Worm (Caenorhabditis elegans): Measurements from ENCODE around the gene F57F5.3.

The F57F5.3 gene

DNA sequence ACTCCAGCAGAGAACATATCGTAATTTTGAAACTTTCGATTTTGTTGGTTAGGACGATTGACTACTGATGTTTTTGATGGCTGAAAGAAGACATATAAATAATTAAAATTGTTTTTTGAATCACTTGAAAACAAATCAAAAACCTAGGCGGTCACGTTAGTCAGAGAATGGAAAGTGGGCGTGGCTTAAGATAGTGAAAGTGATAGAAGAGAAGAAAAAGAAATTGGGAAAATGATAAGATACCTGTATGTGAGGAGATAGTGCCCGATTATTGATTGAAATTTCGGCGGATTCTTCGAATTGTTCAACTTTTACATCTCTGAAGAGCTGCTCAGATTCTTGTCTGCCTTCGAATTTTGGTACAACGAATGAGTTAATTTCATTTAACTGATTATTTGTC lies 5.3 kb upstream of the F57F5.3 start:
- TF ChIP-seq Y56A3A.18 (GFP tag; IDR thresholded peaks at IDR 0.05) (no peak), madf-10 (tag; optimal IDR thresholded peaks at IDR 0.05) (no peak), F23B12.7 (tag; optimal IDR thresholded peaks at IDR 0.05; ENCODE audit: insufficient read depth) (no peak), repo-1 (tag; optimal IDR thresholded peaks at IDR 0.05) (no peak), rec-8 (tag; optimal IDR thresholded peaks at IDR 0.05) (no peak), nhr-80 (tag; optimal IDR thresholded peaks at IDR 0.05) (no peak), unc-62 (GFP tag; optimal IDR thresholded peaks at IDR 0.05) (no peak)

ce11 chrV:12004501-12004940 lies 1.9 kb downstream of the F57F5.3 start:
- 0 out of 2 replicates have a peak, but pooled peaks have one; percentile 8 for TF ChIP-seq Y79H2A.3 (GFP tag; conservative IDR thresholded peaks at IDR 0.05)
- TF ChIP-seq madf-10 (tag; optimal IDR thresholded peaks at IDR 0.05): peak; percentile 64
- TF ChIP-seq nfyb-1 (GFP tag; IDR thresholded peaks at IDR 0.05): peak; percentile 73; the same call in 1 of the 2 replicates
- TF ChIP-seq F23B12.7 (tag; optimal IDR thresholded peaks at IDR 0.05; ENCODE audit: insufficient read depth): no peak
- no peak for TF ChIP-seq snpc-4 (GFP tag; optimal IDR thresholded peaks at IDR 0.05)
- peak in 1 of 4 experiments; percentile 0 for TF ChIP-seq snpc-4 (tag; optimal IDR thresholded peaks at IDR 0.05)
- TF ChIP-seq Y95B8A.8 (GFP tag; IDR thresholded peaks at IDR 0.05): peak; percentile 47; the same call in 1 of the 2 replicates
- 0 out of 2 replicates have a peak, but pooled peaks have one; percentile 26 for TF ChIP-seq attf-6 (GFP tag; IDR thresholded peaks at IDR 0.05)
- no peak for TF ChIP-seq F57A8.1 (GFP tag; optimal IDR thresholded peaks at IDR 0.05)
- TF ChIP-seq tbp1 (GFP tag; optimal IDR thresholded peaks at IDR 0.05): peak; percentile 35
- peak; percentile 26; the same call in 1 of the 2 replicates for TF ChIP-seq hmg-1.2 (GFP tag; IDR thresholded peaks at IDR 0.05)
- no peak for TF ChIP-seq unc-62 (GFP tag; optimal IDR thresholded peaks at IDR 0.05)
- TF ChIP-seq hsf-1 (GFP tag; IDR thresholded peaks at IDR 0.05): 0 out of 2 replicates have a peak, but pooled peaks have one; percentile 41
- no peak for TF ChIP-seq Y67H2A.10 (GFP tag; conservative IDR thresholded peaks at IDR 0.05)
- peak; percentile 28 for TF ChIP-seq gei-17 (GFP tag; optimal IDR thresholded peaks at IDR 0.05)
- no peak for TF ChIP-seq sdz-38 (tag; optimal IDR thresholded peaks at IDR 0.05)
- TF ChIP-seq madf-3 (GFP tag; IDR thresholded peaks at IDR 0.05): peak; percentile 76; the same call in 1 of the 2 replicates
- TF ChIP-seq B0261.1 (tag; optimal IDR thresholded peaks at IDR 0.05): no peak
- no peak for TF ChIP-seq ztf-28 (GFP tag; IDR thresholded peaks at IDR 0.05)
- TF ChIP-seq B0035.1 (tag; optimal IDR thresholded peaks at IDR 0.05): no peak
- peak; percentile 88; the same call in 1 of the 2 replicates for TF ChIP-seq Y56A3A.18 (GFP tag; IDR thresholded peaks at IDR 0.05)
- TF ChIP-seq ets-4 (GFP tag; optimal IDR thresholded peaks at IDR 0.05): no peak
- no peak for TF ChIP-seq ztf-3 (GFP tag; optimal IDR thresholded peaks at IDR 0.05)
- TF ChIP-seq ceh-100 (GFP tag; IDR thresholded peaks at IDR 0.05): no peak
- TF ChIP-seq madf-6 (GFP tag; IDR thresholded peaks at IDR 0.05): peak; percentile 40; the same call in 1 of the 2 replicates
- peak; percentile 74; the same call in 1 of the 2 replicates for TF ChIP-seq pbrm-1 (GFP tag; IDR thresholded peaks at IDR 0.05)
- TF ChIP-seq nhr-120 (GFP tag; IDR thresholded peaks at IDR 0.05): no peak
- peak in 1 of 2 experiments; percentile 72 for TF ChIP-seq let-607 (tag; optimal IDR thresholded peaks at IDR 0.05)
- TF ChIP-seq lin-54 (GFP tag; optimal IDR thresholded peaks at IDR 0.05): peak; percentile 45
- peak; percentile 78 for TF ChIP-seq repo-1 (tag; optimal IDR thresholded peaks at IDR 0.05)
- TF ChIP-seq egrh-3 (GFP tag; IDR thresholded peaks at IDR 0.05): no peak
- TF ChIP-seq nhr-80 (tag; optimal IDR thresholded peaks at IDR 0.05): peak; percentile 46
- peak; percentile 73 for TF ChIP-seq tlf-1 (GFP tag; optimal IDR thresholded peaks at IDR 0.05)
- TF ChIP-seq nfya-1 (tag; optimal IDR thresholded peaks at IDR 0.05; ENCODE audit: borderline replicate concordance, insufficient read depth): no peak
- peak; percentile 3 for TF ChIP-seq ztf-26 (tag; optimal IDR thresholded peaks at IDR 0.05)
- TF ChIP-seq snpc-3.4 (tag; optimal IDR thresholded peaks at IDR 0.05): no peak
- no peak for TF ChIP-seq nhr-179 (tag; optimal IDR thresholded peaks at IDR 0.05)
- TF ChIP-seq atf-7 (tag; optimal IDR thresholded peaks at IDR 0.05): peak; percentile 91
- TF ChIP-seq fkh-3 (tag; optimal IDR thresholded peaks at IDR 0.05): no peak
- peak; percentile 82 for TF ChIP-seq ekl-4 (GFP tag; IDR thresholded peaks at IDR 0.05)
- no peak for TF ChIP-seq xnd-1 (tag; optimal IDR thresholded peaks at IDR 0.05)
- TF ChIP-seq Y53G8AR.9 (GFP tag; conservative IDR thresholded peaks at IDR 0.05): peak; percentile 96
- no peak for TF ChIP-seq cebp-1 (GFP tag; IDR thresholded peaks at IDR 0.05)
- TF ChIP-seq cebp-1 (tag; optimal IDR thresholded peaks at IDR 0.05): peak; percentile 29
